Fruit fly (Drosophila melanogaster) whole organism, pupa: ENCODE measurements around the gene Tsr1.

Experiments used
- CG10348 ChIP-seq: fragments of 200-800 bp; sonication (Bioruptor generic); IDR thresholded peaks from 2 replicates; pipeline ENCODE4 v1.3.6; 2022; ENCODE audit warnings: missing biosample characterization, missing genetic modification characterization
- CG12605 ChIP-seq: fragments of 200-800 bp; sonication (Bioruptor generic); IDR thresholded peaks from 2 replicates; pipeline ENCODE4 v1.3.6; 2022; ENCODE audit warnings: missing biosample characterization, missing genetic modification characterization
- CG14655 ChIP-seq: fragments of 200-800 bp; sonication (Bioruptor generic); optimal IDR thresholded peaks from 3 replicates; lab custom pipeline; 2017; ENCODE audit warnings: mild to moderate bottlenecking, missing biosample characterization, missing genetic modification reagents, missing genetic modification characterization
- CG15710 ChIP-seq: fragments of 200-800 bp; sonication (Bioruptor generic); optimal IDR thresholded peaks from 2 replicates; lab custom pipeline; 2018; ENCODE audit warnings: missing biosample characterization, mild to moderate bottlenecking, missing genetic modification characterization, moderate library complexity
- CG17806 ChIP-seq: fragments of 200-800 bp; sonication (Bioruptor generic); optimal IDR thresholded peaks from 2 replicates; lab custom pipeline; 2018; ENCODE audit warnings: missing biosample characterization, mild to moderate bottlenecking, missing genetic modification characterization, moderate library complexity
- CG32121 ChIP-seq: fragments of 200-800 bp; sonication (Bioruptor generic); IDR thresholded peaks from 2 replicates; pipeline ENCODE4 v1.3.6; 2022; ENCODE audit warnings: missing biosample characterization, missing genetic modification characterization
- CG34367 ChIP-seq: fragments of 200-800 bp; sonication (Bioruptor generic); optimal IDR thresholded peaks from 2 replicates; lab custom pipeline; 2018; ENCODE audit warnings: missing biosample characterization, mild to moderate bottlenecking, missing genetic modification characterization
- CG8301 ChIP-seq: fragments of 200-800 bp; sonication (Bioruptor generic); optimal IDR thresholded peaks from 2 replicates; lab custom pipeline; 2018; ENCODE audit warnings: missing biosample characterization, mild to moderate bottlenecking, missing genetic modification characterization
- EcR ChIP-seq: fragments of 200-800 bp; sonication (Bioruptor generic); optimal IDR thresholded peaks from 3 replicates; lab custom pipeline; 2019; ENCODE audit warnings: missing biosample characterization, missing genetic modification characterization, mild to moderate bottlenecking, moderate library complexity, missing genetic modification reagents
- Ets98B ChIP-seq: fragments of 200-800 bp; sonication (Bioruptor generic); IDR thresholded peaks from 2 replicates; pipeline ENCODE4 v1.3.6; 2022; ENCODE audit warnings: missing biosample characterization, missing genetic modification characterization
- Snoo ChIP-seq: fragments of 200-800 bp; sonication (Bioruptor generic); optimal IDR thresholded peaks from 3 replicates; lab custom pipeline; 2017; ENCODE audit warnings: missing biosample characterization, mild to moderate bottlenecking, missing genetic modification characterization, inconsistent platforms
- fd96Ca ChIP-seq: fragments of 200-800 bp; sonication (Bioruptor generic); IDR thresholded peaks from 3 replicates; pipeline ENCODE4 v1.3.6; 2022; ENCODE audit warnings: missing biosample characterization, missing genetic modification characterization

DNA sequence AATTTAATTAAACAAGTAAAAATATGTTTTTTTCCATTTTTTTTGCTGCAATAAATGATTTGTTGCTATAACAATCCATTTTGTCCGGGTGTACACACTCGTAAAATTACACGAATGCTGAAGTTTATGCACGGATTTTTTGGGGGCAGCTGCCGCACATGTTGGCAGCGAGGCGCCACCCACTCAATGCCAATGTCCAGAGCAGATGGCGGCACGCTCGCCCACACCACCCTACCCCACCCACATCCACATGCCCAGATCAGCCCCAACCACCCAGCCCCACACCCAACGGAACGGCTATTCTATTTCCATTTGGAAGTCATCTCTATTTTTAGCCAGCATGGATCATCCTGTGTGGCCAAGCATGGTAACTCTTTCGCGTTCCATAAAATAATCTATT lies 45.1 kb downstream of the Tsr1 start:
- no peak for TF ChIP-seq CG34367 (tag; lab: Kevin White, UChicago)
- TF ChIP-seq CG12605 (GFP tag; lab: Robert Waterston, UW): no peak
- TF ChIP-seq Snoo: no peak
- no peak for TF ChIP-seq EcR (GFP tag; lab: Kevin White, UChicago)
- no peak for TF ChIP-seq CG10348 (GFP tag; lab: Robert Waterston, UW)
- no peak for TF ChIP-seq CG8301 (tag; lab: Kevin White, UChicago)
- no peak for TF ChIP-seq CG15710 (tag; lab: Kevin White, UChicago)
- TF ChIP-seq fd96Ca (GFP tag; lab: Robert Waterston, UW): no peak
- no peak for TF ChIP-seq CG32121 (GFP tag; lab: Robert Waterston, UW)
- TF ChIP-seq Ets98B (GFP tag; lab: Robert Waterston, UW): no peak
- TF ChIP-seq CG17806: no peak
- no peak for TF ChIP-seq CG14655
